Worm (Caenorhabditis elegans) whole organism, early embryonic: ENCODE data around the gene F35C11.2.

ENCODE experiments used
- B0310.2 ChIP-seq: sonication (generic microtip); optimal IDR thresholded peaks from 2 replicates; lab custom pipeline; 2016; ENCODE audit warnings: mild to moderate bottlenecking, missing genetic modification characterization, missing compliant biosample characterization
- F13C5.2 ChIP-seq: sonication (generic microtip); optimal IDR thresholded peaks from 2 replicates; lab custom pipeline; 2017; ENCODE audit warnings: mild to moderate bottlenecking, missing genetic modification characterization, inconsistent platforms, missing compliant biosample characterization
- aly-1 ChIP-seq: sonication (generic microtip); optimal IDR thresholded peaks from 2 replicates; lab custom pipeline; 2016; ENCODE audit warnings: missing genetic modification characterization, missing compliant biosample characterization
- ama-1 ChIP-seq: fragments of 150-350 bp; optimal IDR thresholded peaks from 2 replicates; lab custom pipeline; 2014
- ceh-13 ChIP-seq: fragments of 200-800 bp; sonication (Bioruptor generic); optimal IDR thresholded peaks from 2 replicates; lab custom pipeline; 2018; ENCODE audit warnings: mild to moderate bottlenecking, missing genetic modification characterization, missing compliant biosample characterization
- ceh-36 ChIP-seq: sonication (generic microtip); optimal IDR thresholded peaks from 2 replicates; lab custom pipeline; 2016; ENCODE audit warnings: missing genetic modification characterization, inconsistent platforms, missing compliant biosample characterization
- ets-7 ChIP-seq: sonication (generic microtip); optimal IDR thresholded peaks from 2 replicates; lab custom pipeline; 2016; ENCODE audit warnings: missing genotype, missing genetic modification characterization, missing compliant biosample characterization
- flt-1 ChIP-seq: fragments of 200-800 bp; sonication (Bioruptor generic); IDR thresholded peaks from 2 replicates; pipeline ENCODE4 v1.3.6; 2022; ENCODE audit warnings: missing genetic modification characterization, missing compliant biosample characterization
- hmbx-1 ChIP-seq: sonication (generic microtip); optimal IDR thresholded peaks from 2 replicates; lab custom pipeline; 2016; ENCODE audit warnings: mild to moderate bottlenecking, missing genetic modification characterization, missing compliant biosample characterization
- hmg-4 ChIP-seq: fragments of 200-800 bp; sonication (Bioruptor generic); optimal IDR thresholded peaks from 2 replicates; lab custom pipeline; 2018; ENCODE audit warnings: mild to moderate bottlenecking, missing genetic modification characterization, missing compliant biosample characterization
- hnd-1 ChIP-seq: sonication (generic microtip); optimal IDR thresholded peaks from 2 replicates; lab custom pipeline; 2016; ENCODE audit warnings: missing genetic modification characterization, missing compliant biosample characterization
- pes-1 ChIP-seq: fragments of 200-800 bp; sonication (Bioruptor generic); IDR thresholded peaks from 2 replicates; pipeline ENCODE4 v1.3.6; 2022; ENCODE audit warnings: missing genetic modification reagents, missing genetic modification characterization, missing compliant biosample characterization
- scrt-1 ChIP-seq: fragments of 200-800 bp; sonication (Bioruptor generic); IDR thresholded peaks from 2 replicates; pipeline ENCODE4 v1.3.6; 2022; ENCODE audit warnings: missing genetic modification characterization, missing compliant biosample characterization
- sea-1 ChIP-seq: fragments of 200-800 bp; sonication (Bioruptor generic); conservative IDR thresholded peaks from 2 replicates; pipeline ENCODE4 v1.3.6; 2022; ENCODE audit warnings: missing genetic modification characterization, missing compliant biosample characterization
- tbx-11 ChIP-seq: fragments of 200-800 bp; sonication (Bioruptor generic); IDR thresholded peaks from 2 replicates; pipeline ENCODE4 v1.3.6; 2022; ENCODE audit warnings: missing genetic modification characterization, missing compliant biosample characterization
- tbx-37 ChIP-seq: fragments of 200-800 bp; sonication (Bioruptor generic); conservative IDR thresholded peaks from 2 replicates; pipeline ENCODE4 v1.3.6; 2022; ENCODE audit warnings: missing genetic modification reagents, missing genetic modification characterization, missing compliant biosample characterization
- tra-4 ChIP-seq: sonication (generic microtip); optimal IDR thresholded peaks from 2 replicates; lab custom pipeline; 2017; ENCODE audit warnings: missing genetic modification characterization, missing compliant biosample characterization

Gene F35C11.2

ce11 chrII:8248745-8249144, at the start of gene F35C11.2, which contains the start of gene F35C11.4:
Gene F35C11.2 (minus strand): TSS chrII:8248834.
Gene F35C11.4 (plus strand): TSS chrII:8249004.
- TF ChIP-seq hmg-4 (GFP tag; lab: Kevin White, UChicago) = no peak
- TF ChIP-seq flt-1 (GFP tag; lab: Robert Waterston, UW) = no peak
- TF ChIP-seq tbx-11 (GFP tag; lab: Robert Waterston, UW) = no peak
- no peak for TF ChIP-seq ama-1

- TF ChIP-seq B0310.2 (no peak), aly-1 (tag; lab: Kevin White, UChicago) (no peak), tra-4 (tag; lab: Kevin White, UChicago) (no peak), ceh-36 (no peak)
Observed at ce11 chrII:8295296-8295695, 46.7 kb upstream of the F35C11.2 start, which contains the start of gene nlp-55. Gene nlp-55 (minus strand): TSS chrII:8295396.

- TF ChIP-seq ets-7 (no peak), B0310.2 (no peak), tra-4 (tag; lab: Kevin White, UChicago) (no peak), hmbx-1 (tag; lab: Kevin White, UChicago) (no peak), tbx-11 (GFP tag; lab: Robert Waterston, UW) (no peak), sea-1 (GFP tag; lab: Robert Waterston, UW) (no peak), flt-1 (GFP tag; lab: Robert Waterston, UW) (no peak), hnd-1 (tag; lab: Kevin White, UChicago) (no peak), ceh-36 (no peak), aly-1 (tag; lab: Kevin White, UChicago) (no peak), hmg-4 (GFP tag; lab: Kevin White, UChicago) (no peak), ceh-13 (GFP tag; lab: Kevin White, UChicago) (no peak), scrt-1 (no peak), ama-1 (no peak), tbx-37 (GFP tag; lab: Robert Waterston, UW) (no peak), F13C5.2 (no peak), pes-1 (no peak)
Observed at ce11 chrII:8283158-8283717, 34.6 kb upstream of the F35C11.2 start, which contains the start of the genes nst-1 and cct-4. Gene nst-1 (minus strand): TSS chrII:8283208. Gene cct-4 (plus strand): TSS chrII:8283667.

ce11 chrII:8278415-8278814, 29.8 kb upstream of the F35C11.2 start, which contains the start of the genes mrpl-10 and clec-142:
Gene mrpl-10 (minus strand): TSS chrII:8278515.
Gene clec-142 (plus strand): TSS chrII:8278678.
- TF ChIP-seq hnd-1 (tag; lab: Kevin White, UChicago) (no peak), scrt-1 (no peak), ceh-36 (no peak), ama-1 (no peak), hmbx-1 (tag; lab: Kevin White, UChicago) (no peak), ceh-13 (GFP tag; lab: Kevin White, UChicago) (no peak), B0310.2 (no peak)

ce11 chrII:8276057-8276456, 27.4 kb upstream of the F35C11.2 start, which contains the start of the genes gei-14 and slc-25A32:
Gene gei-14 (minus strand): TSS chrII:8276231.
Gene slc-25A32 (plus strand): TSS chrII:8276298.
- TF ChIP-seq ama-1 (no peak), B0310.2 (no peak), ets-7 (no peak), hmbx-1 (tag; lab: Kevin White, UChicago) (no peak), flt-1 (GFP tag; lab: Robert Waterston, UW) (no peak), ceh-13 (GFP tag; lab: Kevin White, UChicago) (no peak), ceh-36 (no peak), tbx-37 (GFP tag; lab: Robert Waterston, UW) (no peak), tbx-11 (GFP tag; lab: Robert Waterston, UW) (no peak), pes-1 (no peak), tra-4 (tag; lab: Kevin White, UChicago) (no peak), sea-1 (GFP tag; lab: Robert Waterston, UW) (no peak), hnd-1 (tag; lab: Kevin White, UChicago) (no peak)

- no peak for TF ChIP-seq ceh-36
- TF ChIP-seq flt-1 (GFP tag; lab: Robert Waterston, UW) = no peak
- no peak for TF ChIP-seq pes-1
- TF ChIP-seq ama-1 = no peak
- TF ChIP-seq ceh-13 (GFP tag; lab: Kevin White, UChicago) = no peak
- no peak for TF ChIP-seq ets-7
- TF ChIP-seq tbx-37 (GFP tag; lab: Robert Waterston, UW) = no peak
- no peak for TF ChIP-seq sea-1 (GFP tag; lab: Robert Waterston, UW)
- TF ChIP-seq scrt-1 = no peak
- no peak for TF ChIP-seq F13C5.2
Observed at ce11 chrII:8273060-8273459, 24.4 kb upstream of the F35C11.2 start.

ce11 chrII:8269855-8270647, 21.4 kb upstream of the F35C11.2 start, which contains the start of gene tdc-1:
Gene tdc-1 (plus strand): TSS chrII:8270597.
- TF ChIP-seq ceh-36 (no peak), tbx-11 (GFP tag; lab: Robert Waterston, UW) (no peak), tra-4 (tag; lab: Kevin White, UChicago) (no peak), flt-1 (GFP tag; lab: Robert Waterston, UW) (no peak), ceh-13 (GFP tag; lab: Kevin White, UChicago) (no peak), pes-1 (no peak)

ce11 chrII:8269351-8269750, 20.7 kb upstream of the F35C11.2 start, which contains the start of gene K01C8.2:
Gene K01C8.2 (minus strand): TSS chrII:8269451.
- no peak for TF ChIP-seq tbx-37 (GFP tag; lab: Robert Waterston, UW)
- no peak for TF ChIP-seq hmg-4 (GFP tag; lab: Kevin White, UChicago)
- TF ChIP-seq B0310.2 = no peak
- TF ChIP-seq scrt-1 = no peak
- no peak for TF ChIP-seq tbx-11 (GFP tag; lab: Robert Waterston, UW)
- TF ChIP-seq tra-4 (tag; lab: Kevin White, UChicago) = no peak
- TF ChIP-seq sea-1 (GFP tag; lab: Robert Waterston, UW) = no peak
- TF ChIP-seq hmbx-1 (tag; lab: Kevin White, UChicago) = no peak
- no peak for TF ChIP-seq ets-7
- TF ChIP-seq ceh-13 (GFP tag; lab: Kevin White, UChicago) = no peak
- no peak for TF ChIP-seq ama-1
- no peak for TF ChIP-seq pes-1
- no peak for TF ChIP-seq aly-1 (tag; lab: Kevin White, UChicago)
- no peak for TF ChIP-seq ceh-36
- TF ChIP-seq F13C5.2 = no peak
